Fruit fly (Drosophila melanogaster) whole organism, embryonic: ENCODE measurements around the gene Or85c.
A peak's percentile ranks its signal among the peaks of the same experiment; 100 is the strongest.

Experiments used
- Asciz ChIP-seq: fragments of 200-800 bp; sonication (Bioruptor generic); optimal IDR thresholded peaks from 2 replicates; lab custom pipeline; 2017; ENCODE audit warnings: missing biosample characterization, mild to moderate bottlenecking, missing genetic modification characterization, missing genetic modification reagents
- Bgb ChIP-seq: fragments of 200-800 bp; sonication (Bioruptor generic); IDR thresholded peaks from 2 replicates; pipeline ENCODE4 v1.3.6; 2022; ENCODE audit warnings: missing biosample characterization, missing genetic modification characterization; ENCODE audit not compliant: partially characterized antibody
- Bteb2 ChIP-seq: fragments of 200-800 bp; sonication (Bioruptor generic); optimal IDR thresholded peaks from 2 replicates; lab custom pipeline; 2016; ENCODE audit warnings: missing biosample characterization, missing genetic modification characterization
- CG10979 ChIP-seq: fragments of 200-800 bp; sonication (Bioruptor generic); optimal IDR thresholded peaks from 2 replicates; lab custom pipeline; 2018; ENCODE audit warnings: missing biosample characterization, mild to moderate bottlenecking, missing genetic modification characterization, moderate library complexity
- CG11093 ChIP-seq: fragments of 200-800 bp; sonication (Bioruptor generic); IDR thresholded peaks from 3 replicates; pipeline ENCODE4 v1.3.6; 2022; ENCODE audit warnings: missing biosample characterization, missing genetic modification characterization
- CG12236 ChIP-seq: fragments of 200-800 bp; sonication (Bioruptor generic); optimal IDR thresholded peaks from 2 replicates; lab custom pipeline; 2016; ENCODE audit warnings: missing biosample characterization, missing genetic modification characterization
- CG14667 ChIP-seq: fragments of 200-800 bp; sonication (Bioruptor generic); IDR thresholded peaks from 2 replicates; pipeline ENCODE4 v1.3.6; 2022; ENCODE audit warnings: missing biosample characterization, missing genetic modification characterization
- CG15514 ChIP-seq: fragments of 200-800 bp; sonication (Bioruptor generic); optimal IDR thresholded peaks from 3 replicates; lab custom pipeline; 2017; ENCODE audit warnings: missing biosample characterization, missing genetic modification characterization, mild to moderate bottlenecking, moderate library complexity, missing genetic modification reagents
- CG16779 ChIP-seq: fragments of 200-800 bp; sonication (Bioruptor generic); IDR thresholded peaks from 2 replicates; pipeline ENCODE4 v1.3.6; 2022; ENCODE audit warnings: missing biosample characterization, missing genetic modification characterization
- CG16815 ChIP-seq: fragments of 200-800 bp; sonication (Bioruptor generic); optimal IDR thresholded peaks from 3 replicates; lab custom pipeline; 2017; ENCODE audit warnings: missing biosample characterization, mild to moderate bottlenecking, missing genetic modification characterization
- CG17612 ChIP-seq: fragments of 200-800 bp; sonication (Bioruptor generic); IDR thresholded peaks from 2 replicates; pipeline ENCODE4 v1.3.6; 2022; ENCODE audit warnings: missing biosample characterization, missing genetic modification characterization
- CG1832 ChIP-seq: fragments of 200-800 bp; sonication (Bioruptor generic); optimal IDR thresholded peaks from 2 replicates; lab custom pipeline; 2017; ENCODE audit warnings: missing biosample characterization, mild to moderate bottlenecking, missing genetic modification characterization, inconsistent platforms
- CG30020 ChIP-seq: fragments of 200-800 bp; optimal IDR thresholded peaks from 2 replicates; lab custom pipeline; 2019; ENCODE audit warnings: missing biosample characterization, mild to moderate bottlenecking, missing genetic modification characterization, moderate library complexity
- CG32767 ChIP-seq: fragments of 200-800 bp; sonication (Bioruptor generic); IDR thresholded peaks from 2 replicates; pipeline ENCODE4 v1.3.6; 2022; ENCODE audit warnings: missing biosample characterization, missing genetic modification characterization
- CG33213 ChIP-seq: fragments of 200-800 bp; sonication (Bioruptor generic); optimal IDR thresholded peaks from 3 replicates; lab custom pipeline; 2016; ENCODE audit warnings: missing biosample characterization, missing genetic modification characterization
- CG4360 ChIP-seq: fragments of 200-800 bp; sonication (Bioruptor generic); IDR thresholded peaks from 2 replicates; pipeline ENCODE4 v1.3.6; 2022; ENCODE audit warnings: missing biosample characterization, missing genetic modification characterization
- CG4707 ChIP-seq: fragments of 200-800 bp; sonication (Bioruptor generic); optimal IDR thresholded peaks from 2 replicates; lab custom pipeline; 2018; ENCODE audit warnings: missing biosample characterization, mild to moderate bottlenecking, missing genetic modification characterization, moderate library complexity
- CG5245 ChIP-seq: fragments of 200-800 bp; sonication (Bioruptor generic); optimal IDR thresholded peaks from 3 replicates; lab custom pipeline; 2016; ENCODE audit warnings: missing biosample characterization, missing genetic modification characterization
- CG7357 ChIP-seq: fragments of 200-800 bp; sonication (Bioruptor generic); IDR thresholded peaks from 3 replicates; pipeline ENCODE4 v1.3.6; 2022; ENCODE audit warnings: missing biosample characterization, missing genetic modification characterization
- CG7556 ChIP-seq: fragments of 200-800 bp; sonication (Bioruptor generic); optimal IDR thresholded peaks from 2 replicates; lab custom pipeline; 2017; ENCODE audit warnings: missing biosample characterization, mild to moderate bottlenecking, missing genetic modification characterization
- Dek ChIP-seq: fragments of 200-800 bp; sonication (Bioruptor generic); optimal IDR thresholded peaks from 3 replicates; lab custom pipeline; 2019; ENCODE audit warnings: missing biosample characterization, mild to moderate bottlenecking, missing genetic modification characterization, moderate library complexity
- ERR ChIP-seq: fragments of 200-800 bp; sonication (Bioruptor generic); optimal IDR thresholded peaks from 2 replicates; lab custom pipeline; 2016; ENCODE audit warnings: missing biosample characterization, missing genetic modification characterization
- HmgD ChIP-seq: fragments of 200-800 bp; sonication (Bioruptor generic); optimal IDR thresholded peaks from 3 replicates; lab custom pipeline; 2016; ENCODE audit warnings: missing biosample characterization, missing genetic modification characterization
- Hmx ChIP-seq: fragments of 200-800 bp; sonication (Bioruptor generic); optimal IDR thresholded peaks from 2 replicates; lab custom pipeline; 2016; ENCODE audit warnings: missing biosample characterization, missing genetic modification characterization
- Jarid2 ChIP-seq: fragments of 200-800 bp; sonication (Bioruptor generic); optimal IDR thresholded peaks from 3 replicates; lab custom pipeline; 2017; ENCODE audit warnings: mild to moderate bottlenecking, missing biosample characterization, missing genetic modification reagents, missing genetic modification characterization
- Meics ChIP-seq: fragments of 200-800 bp; sonication (Bioruptor generic); optimal IDR thresholded peaks from 2 replicates; lab custom pipeline; 2017; ENCODE audit warnings: missing biosample characterization, mild to moderate bottlenecking, missing genetic modification characterization
- Mes4 ChIP-seq: fragments of 200-800 bp; sonication (Bioruptor generic); optimal IDR thresholded peaks from 2 replicates; lab custom pipeline; 2016; ENCODE audit warnings: missing biosample characterization, missing genetic modification characterization
- Mrtf ChIP-seq: fragments of 200-800 bp; sonication (Bioruptor generic); IDR thresholded peaks from 3 replicates; pipeline ENCODE4 v1.3.6; 2022; ENCODE audit warnings: missing biosample characterization, missing genetic modification characterization
- NC2α ChIP-seq: fragments of 200-800 bp; sonication (Bioruptor generic); optimal IDR thresholded peaks from 2 replicates; lab custom pipeline; 2016; ENCODE audit warnings: missing biosample characterization, missing genetic modification characterization
- Neu2 ChIP-seq: fragments of 200-800 bp; sonication (Bioruptor generic); optimal IDR thresholded peaks from 3 replicates; lab custom pipeline; 2016; ENCODE audit warnings: missing biosample characterization, missing genetic modification characterization, borderline replicate concordance
- Rx ChIP-seq: fragments of 200-800 bp; sonication (Bioruptor generic); IDR thresholded peaks from 2 replicates; pipeline ENCODE4 v1.3.6; 2022; ENCODE audit warnings: missing biosample characterization, missing genetic modification characterization
- Usf ChIP-seq: fragments of 200-800 bp; sonication (Bioruptor generic); optimal IDR thresholded peaks from 2 replicates; lab custom pipeline; 2017; ENCODE audit warnings: missing genotype, missing biosample characterization, missing genetic modification characterization
- ab ChIP-seq: fragments of 200-800 bp; sonication (Bioruptor generic); optimal IDR thresholded peaks from 2 replicates; lab custom pipeline; 2016; ENCODE audit warnings: missing biosample characterization, missing genetic modification characterization
- ase ChIP-seq: fragments of 200-800 bp; sonication (Bioruptor generic); IDR thresholded peaks from 3 replicates; pipeline ENCODE4 v1.3.6; 2022; ENCODE audit warnings: missing biosample characterization, missing genetic modification characterization
- br ChIP-seq: fragments of >200 bp; optimal IDR thresholded peaks from 2 replicates; lab custom pipeline; 2017
- cato ChIP-seq: fragments of 200-800 bp; sonication (Bioruptor generic); optimal IDR thresholded peaks from 2 replicates; lab custom pipeline; 2016; ENCODE audit warnings: missing biosample characterization, missing genetic modification characterization, borderline replicate concordance
- caup ChIP-seq: fragments of 200-800 bp; sonication (Bioruptor generic); optimal IDR thresholded peaks from 3 replicates; lab custom pipeline; 2017; ENCODE audit warnings: missing biosample characterization, mild to moderate bottlenecking, missing genetic modification characterization, moderate library complexity; ENCODE audit not compliant: severe bottlenecking
- chinmo ChIP-seq: fragments of 200-800 bp; sonication (Bioruptor generic); IDR thresholded peaks from 4 replicates; pipeline ENCODE4 v1.3.6; 2022; ENCODE audit warnings: missing biosample characterization, missing genetic modification characterization; ENCODE audit not compliant: partially characterized antibody
- chn ChIP-seq: fragments of 200-800 bp; sonication (Bioruptor generic); optimal IDR thresholded peaks from 2 replicates; lab custom pipeline; 2016; ENCODE audit warnings: missing biosample characterization, missing genetic modification characterization
- croc ChIP-seq: fragments of 200-800 bp; sonication (Bioruptor generic); conservative IDR thresholded peaks from 3 replicates; pipeline ENCODE4 v1.3.6; 2022; ENCODE audit warnings: missing biosample characterization, missing genetic modification characterization
- crp ChIP-seq, 2 experiments: fragments of 200-800 bp; sonication (Bioruptor generic); optimal IDR thresholded peaks; 2 replicates in 1 of 2; 3 replicates in 1 of 2; lab custom pipeline; 2017; ENCODE audit warnings: missing biosample characterization in 2 of 2, missing genetic modification characterization in 2 of 2, mild to moderate bottlenecking in 1 of 2, moderate library complexity in 1 of 2
- dati ChIP-seq: fragments of 200-800 bp; sonication (Bioruptor generic); IDR thresholded peaks from 2 replicates; pipeline ENCODE4 v1.3.6; 2022; ENCODE audit warnings: missing biosample characterization, missing genetic modification characterization
- ewg ChIP-seq: fragments of 200-800 bp; sonication (Bioruptor generic); optimal IDR thresholded peaks from 3 replicates; lab custom pipeline; 2017; ENCODE audit warnings: mild to moderate bottlenecking, missing biosample characterization, missing genetic modification reagents, missing genetic modification characterization
- h ChIP-seq: fragments of >200 bp; optimal IDR thresholded peaks from 2 replicates; lab custom pipeline; 2017
- hth ChIP-seq: fragments of >200 bp; optimal IDR thresholded peaks from 2 replicates; lab custom pipeline; 2017; ENCODE audit warnings: inconsistent platforms
- otp ChIP-seq: fragments of 200-800 bp; sonication (Bioruptor generic); IDR thresholded peaks from 3 replicates; pipeline ENCODE4, ENCODE4 v1.3.6; 2022; ENCODE audit warnings: missing biosample characterization, missing genetic modification characterization
- pho ChIP-seq: fragments of 200-800 bp; sonication (Bioruptor generic); optimal IDR thresholded peaks from 2 replicates; lab custom pipeline; 2016; ENCODE audit warnings: missing biosample characterization, missing genetic modification characterization
- ro ChIP-seq: fragments of 200-800 bp; sonication (Bioruptor generic); IDR thresholded peaks from 2 replicates; pipeline ENCODE4 v1.3.6; 2022; ENCODE audit warnings: missing biosample characterization, missing genetic modification characterization
- scrt ChIP-seq: fragments of 200-800 bp; sonication (Bioruptor generic); optimal IDR thresholded peaks from 2 replicates; lab custom pipeline; 2018; ENCODE audit warnings: missing biosample characterization, mild to moderate bottlenecking, missing genetic modification characterization, moderate library complexity
- slp2 ChIP-seq: fragments of 200-800 bp; sonication (Bioruptor generic); optimal IDR thresholded peaks from 2 replicates; lab custom pipeline; 2016; ENCODE audit warnings: missing biosample characterization, missing genetic modification characterization
- trh ChIP-seq: fragments of 200-800 bp; sonication (Bioruptor generic); optimal IDR thresholded peaks from 2 replicates; lab custom pipeline; 2016; ENCODE audit warnings: missing biosample characterization, missing genetic modification characterization

Gene Or85c

dm6 chr3R:8482881-8483280, 29.9 kb downstream of the Or85c start (continued):
- peak; percentile 63; the same call in 2 of the 3 replicates for TF ChIP-seq CG7357
- TF ChIP-seq ERR (GFP tag; lab: Kevin White, UChicago), result no peak
- peak; percentile 48 for TF ChIP-seq slp2 (GFP tag; lab: Kevin White, UChicago)
- no peak for TF ChIP-seq Neu2 (GFP tag; lab: Kevin White, UChicago)
- TF ChIP-seq CG14667 (GFP tag; lab: Robert Waterston, UW), result peak; percentile 54
- TF ChIP-seq Dek (tag; lab: Kevin White, UChicago), result peak; percentile 41
- peak; percentile 44; the same call in 1 of the 2 replicates for TF ChIP-seq CG32767 (GFP tag; lab: Robert Waterston, UW)
- TF ChIP-seq pho, result no peak
- no peak for TF ChIP-seq CG1832 (GFP tag; lab: Kevin White, UChicago)
- peak; percentile 56 for TF ChIP-seq CG15514 (GFP tag; lab: Kevin White, UChicago)
- TF ChIP-seq otp (GFP tag; lab: Robert Waterston, UW), result peak; percentile 61; the same call in 1 of the 3 replicates
- no peak for TF ChIP-seq h (lab: Kevin White, UChicago)
- peak; percentile 52 for TF ChIP-seq CG33213 (GFP tag; lab: Kevin White, UChicago)
- no peak for TF ChIP-seq chinmo (GFP tag; lab: Robert Waterston, UW)
- no peak for TF ChIP-seq HmgD (GFP tag; lab: Kevin White, UChicago)
- TF ChIP-seq ewg (GFP tag; lab: Kevin White, UChicago), result peak; percentile 69
- TF ChIP-seq ro (GFP tag; lab: Robert Waterston, UW), result 0 out of 2 replicates have a peak, but pooled peaks have one; percentile 34
- TF ChIP-seq Hmx (GFP tag; lab: Kevin White, UChicago), result no peak
- peak; percentile 73 for TF ChIP-seq CG7556
- TF ChIP-seq Asciz, result peak; percentile 59
- TF ChIP-seq scrt (GFP tag; lab: Kevin White, UChicago), result peak; percentile 64
- TF ChIP-seq Jarid2, result peak; percentile 8
- peak; percentile 58; the same call in 1 of the 3 replicates for TF ChIP-seq Mrtf (GFP tag; lab: Robert Waterston, UW)
- peak; percentile 73 for TF ChIP-seq CG10979 (tag; lab: Kevin White, UChicago)
- peak; percentile 26 for TF ChIP-seq CG16815 (GFP tag; lab: Kevin White, UChicago)
- TF ChIP-seq Bteb2 (GFP tag; lab: Kevin White, UChicago), result peak; percentile 3
- TF ChIP-seq CG4360 (GFP tag; lab: Robert Waterston, UW), result no peak
- TF ChIP-seq trh, result no peak
- TF ChIP-seq CG4707, result peak; percentile 27
- TF ChIP-seq br, result no peak
- TF ChIP-seq chn (GFP tag; lab: Kevin White, UChicago), result peak; percentile 47
- TF ChIP-seq croc (GFP tag; lab: Robert Waterston, UW), result peak; percentile 54; the same call in 2 of the 3 replicates
- TF ChIP-seq Meics, result peak; percentile 79
- TF ChIP-seq CG17612 (GFP tag; lab: Robert Waterston, UW), result peak; percentile 31; the same call in 1 of the 2 replicates
- TF ChIP-seq CG12236, result no peak
- no peak for TF ChIP-seq NC2α (GFP tag; lab: Kevin White, UChicago)
- peak; percentile 38; the same call in 1 of the 3 replicates for TF ChIP-seq CG11093 (GFP tag; lab: Robert Waterston, UW)
- peak; percentile 72 for TF ChIP-seq CG5245 (GFP tag; lab: Kevin White, UChicago)
- TF ChIP-seq dati (GFP tag; lab: Robert Waterston, UW), result 0 out of 2 replicates have a peak, but pooled peaks have one; percentile 14
- TF ChIP-seq Rx (GFP tag; lab: Robert Waterston, UW), result peak; percentile 69
- TF ChIP-seq Usf, result no peak
- no peak for TF ChIP-seq CG16779
- TF ChIP-seq caup (GFP tag; lab: Kevin White, UChicago), result peak; percentile 71
- no peak for TF ChIP-seq hth
- peak; percentile 8 for TF ChIP-seq cato (GFP tag; lab: Kevin White, UChicago)
- no peak for TF ChIP-seq CG30020 (tag; lab: Kevin White, UChicago)
- no peak for TF ChIP-seq crp (GFP tag; optimal IDR thresholded peaks at IDR 0.05; lab: Kevin White, UChicago)
- TF ChIP-seq Bgb (GFP tag; lab: Robert Waterston, UW), result no peak
- 0 out of 3 replicates have a peak, but pooled peaks have one; percentile 52 for TF ChIP-seq ase (GFP tag; lab: Robert Waterston, UW)
- peak; percentile 35 for TF ChIP-seq ab (GFP tag; lab: Kevin White, UChicago)
- TF ChIP-seq Mes4 (GFP tag; lab: Kevin White, UChicago), result peak; percentile 44
